Fruit fly (Drosophila melanogaster): ENCODE results near the gene CG1647.

DNA sequence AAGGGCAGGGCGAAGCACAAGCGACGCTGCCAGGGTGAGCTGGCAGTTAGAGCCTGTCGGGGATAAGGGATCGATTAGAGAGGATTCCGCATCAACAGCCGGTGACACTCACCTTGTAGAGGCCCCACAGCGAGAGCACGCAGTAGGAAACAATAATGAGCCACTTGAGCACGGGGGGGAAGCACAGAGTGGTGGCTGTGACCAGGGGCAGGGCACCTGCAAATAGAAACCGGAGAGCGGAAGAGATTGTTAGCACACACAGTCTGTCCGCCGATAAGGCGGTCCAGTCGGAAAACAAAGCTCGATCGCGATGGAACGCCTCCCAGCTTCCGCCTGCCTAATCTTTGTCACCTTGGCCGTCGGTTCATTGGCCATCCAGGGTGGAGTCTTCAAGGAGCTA lies 52.6 kb downstream of the CG1647 start, which contains the start of gene Nepl17:
- TF ChIP-seq nmo (GFP tag; optimal IDR thresholded peaks at IDR 0.05) = no peak
- TF ChIP-seq CG31365 (tag; optimal IDR thresholded peaks at IDR 0.05) = no peak
- no peak for TF ChIP-seq CG30403 (GFP tag; optimal IDR thresholded peaks at IDR 0.05)
- no peak for TF ChIP-seq CG7271 (tag; optimal IDR thresholded peaks at IDR 0.05)
- TF ChIP-seq Doc2 (GFP tag; IDR thresholded peaks at IDR 0.05) = no peak
- TF ChIP-seq CG11093 (GFP tag; IDR thresholded peaks at IDR 0.05) = no peak
- no peak for TF ChIP-seq CG15073 (GFP tag; optimal IDR thresholded peaks at IDR 0.05)
- no peak for TF ChIP-seq crc (GFP tag; optimal IDR thresholded peaks at IDR 0.05)
- no peak for TF ChIP-seq CG5245 (GFP tag; optimal IDR thresholded peaks at IDR 0.05)
